Fruit fly (Drosophila melanogaster) Kc167 (cell line): ENCODE measurements around the gene c12.2.

Experiments
- Myc ChIP-seq: fragments of >200 bp; optimal IDR thresholded peaks from 2 replicates; lab custom pipeline; 2017; ENCODE audit warnings: missing external identifiers
- Sin3A ChIP-seq: fragments of >200 bp; optimal IDR thresholded peaks from 2 replicates; lab custom pipeline; 2018; ENCODE audit warnings: missing external identifiers
- h ChIP-seq: fragments of >200 bp; optimal IDR thresholded peaks from 3 replicates; lab custom pipeline; 2018; ENCODE audit warnings: missing external identifiers
- insv ChIP-seq: fragments of >200 bp; optimal IDR thresholded peaks from 3 replicates; lab custom pipeline; 2018; ENCODE audit warnings: missing external identifiers
- psq ChIP-seq: fragments of >200 bp; optimal IDR thresholded peaks from 2 replicates; lab custom pipeline; 2017; ENCODE audit warnings: missing external identifiers
- ttk ChIP-seq: sonication (Bioruptor generic); optimal IDR thresholded peaks from 2 replicates; lab custom pipeline; 2017; ENCODE audit warnings: missing external identifiers

c12.2 gene

dm6 chrX:9319140-9319539, at the start of gene c12.2, which contains the start of gene c12.1:
Gene c12.2 (plus strand): TSS chrX:9319359.
Gene c12.1 (minus strand): TSS chrX:9319223.
- no peak for TF ChIP-seq h (lab: Kevin White, UChicago)

- TF ChIP-seq psq (lab: Kevin White, UChicago) (no peak), h (lab: Kevin White, UChicago) (no peak), Sin3A (lab: Kevin White, UChicago) (no peak), insv (no peak), ttk (no peak), Myc (lab: Kevin White, UChicago) (no peak)
These were observed 49.3 kb upstream of the c12.2 start, which contains the start of gene CG17440 for dm6 chrX:9269825-9270224. Gene CG17440 (minus strand): TSS chrX:9269925.

- no peak for TF ChIP-seq insv
- TF ChIP-seq psq (lab: Kevin White, UChicago): no peak
- no peak for TF ChIP-seq Myc (lab: Kevin White, UChicago)
- TF ChIP-seq ttk: no peak
- TF ChIP-seq h (lab: Kevin White, UChicago): no peak
- no peak for TF ChIP-seq Sin3A (lab: Kevin White, UChicago)
These were observed 46.2 kb upstream of the c12.2 start, which contains the start of the genes Cfp1 and Aladin for dm6 chrX:9272830-9273507. Gene Cfp1 (minus strand): TSS chrX:9272960. Gene Aladin (plus strand): TSS chrX:9273413.

dm6 chrX:9281998-9282644, 37.0 kb upstream of the c12.2 start:
- TF ChIP-seq Myc (lab: Kevin White, UChicago) (no peak), Sin3A (lab: Kevin White, UChicago) (no peak), ttk (no peak), psq (lab: Kevin White, UChicago) (no peak), h (lab: Kevin White, UChicago) (no peak), insv (no peak)

- TF ChIP-seq ttk (no peak), Sin3A (lab: Kevin White, UChicago) (no peak), Myc (lab: Kevin White, UChicago) (no peak), h (lab: Kevin White, UChicago) (no peak)
These were observed 36.3 kb upstream of the c12.2 start, which contains the start of gene c11.1 for dm6 chrX:9282783-9283289. Gene c11.1 (minus strand): TSS chrX:9283117.

dm6 chrX:9284024-9284738, 35.0 kb upstream of the c12.2 start, which contains the start of gene lz:
Gene lz (plus strand): TSS chrX:9284649.
- TF ChIP-seq h (lab: Kevin White, UChicago) (no peak), Sin3A (lab: Kevin White, UChicago) (no peak), psq (lab: Kevin White, UChicago) (no peak), Myc (lab: Kevin White, UChicago) (no peak), insv (no peak), ttk (no peak)

- TF ChIP-seq h (lab: Kevin White, UChicago) (no peak), ttk (no peak), psq (lab: Kevin White, UChicago) (no peak), Myc (lab: Kevin White, UChicago) (no peak), Sin3A (lab: Kevin White, UChicago) (no peak), insv (no peak)
These were observed 32.8 kb upstream of the c12.2 start for dm6 chrX:9286386-9286785.

dm6 chrX:9291270-9291669, 27.9 kb upstream of the c12.2 start:
- no peak for TF ChIP-seq Myc (lab: Kevin White, UChicago)
- TF ChIP-seq Sin3A (lab: Kevin White, UChicago): no peak
- no peak for TF ChIP-seq psq (lab: Kevin White, UChicago)
- no peak for TF ChIP-seq insv
- TF ChIP-seq h (lab: Kevin White, UChicago): no peak
- TF ChIP-seq ttk: no peak

dm6 chrX:9295518-9295917, 23.6 kb upstream of the c12.2 start:
- TF ChIP-seq Myc (lab: Kevin White, UChicago): no peak
- no peak for TF ChIP-seq ttk
- no peak for TF ChIP-seq psq (lab: Kevin White, UChicago)
- no peak for TF ChIP-seq Sin3A (lab: Kevin White, UChicago)
- no peak for TF ChIP-seq h (lab: Kevin White, UChicago)
- TF ChIP-seq insv: no peak

- TF ChIP-seq psq (lab: Kevin White, UChicago) (no peak), Sin3A (lab: Kevin White, UChicago) (no peak), h (lab: Kevin White, UChicago) (no peak), ttk (no peak), insv (no peak), Myc (lab: Kevin White, UChicago) (no peak)
These were observed 22.6 kb upstream of the c12.2 start for dm6 chrX:9296518-9296917.

dm6 chrX:9297661-9298433, 21.3 kb upstream of the c12.2 start:
- TF ChIP-seq Myc (lab: Kevin White, UChicago) (no peak), ttk (no peak), h (lab: Kevin White, UChicago) (no peak), insv (no peak), psq (lab: Kevin White, UChicago) (no peak), Sin3A (lab: Kevin White, UChicago) (no peak)
